Worm (Caenorhabditis elegans) whole organism, L1 larva: ENCODE results near the gene dao-4.

Experiments
- ama-1 ChIP-seq: fragments of 150-350 bp; optimal IDR thresholded peaks from 2 replicates; lab custom pipeline; 2014
- ces-1 ChIP-seq: fragments of 150-350 bp; optimal IDR thresholded peaks from 2 replicates; lab custom pipeline; 2014; ENCODE audit warnings: missing biosample characterization, missing genetic modification reagents, missing genetic modification characterization
- elt-3 ChIP-seq, 6 experiments: fragments of 150-350 bp in 1 of 6; sonication (generic microtip); optimal IDR thresholded peaks; 2 replicates each; lab custom pipeline; 2017 to 2018; ENCODE audit warnings: missing biosample characterization in 6 of 6, missing genetic modification characterization in 6 of 6, inconsistent platforms in 1 of 6
- lsy-2 ChIP-seq, 2 experiments: fragments of 150-350 bp; optimal IDR thresholded peaks; 2 replicates each; lab custom pipeline; 2014; ENCODE audit warnings: missing biosample characterization in 2 of 2, missing genetic modification characterization in 2 of 2
- mdl-1 ChIP-seq, 2 experiments: fragments of 150-350 bp; optimal IDR thresholded peaks; 2 replicates each; lab custom pipeline; 2014 to 2017; ENCODE audit warnings: missing biosample characterization in 2 of 2, missing genetic modification characterization in 2 of 2, inconsistent platforms in 1 of 2
- mef-2 ChIP-seq: fragments of 150-350 bp; optimal IDR thresholded peaks from 2 replicates; lab custom pipeline; 2014; ENCODE audit warnings: missing biosample characterization, missing genetic modification characterization
- nhr-12 ChIP-seq: sonication (generic microtip); optimal IDR thresholded peaks from 2 replicates; lab custom pipeline; 2017; ENCODE audit warnings: missing biosample characterization, missing genetic modification characterization
- nhr-90 ChIP-seq: sonication (generic microtip); optimal IDR thresholded peaks from 2 replicates; lab custom pipeline; 2016; ENCODE audit warnings: mild to moderate bottlenecking, missing genetic modification characterization, missing compliant biosample characterization; ENCODE audit not compliant: poor library complexity
- unc-130 ChIP-seq: fragments of 150-350 bp; optimal IDR thresholded peaks from 2 replicates; lab custom pipeline; 2017; ENCODE audit warnings: missing biosample characterization, missing genetic modification characterization, inconsistent platforms

DNA sequence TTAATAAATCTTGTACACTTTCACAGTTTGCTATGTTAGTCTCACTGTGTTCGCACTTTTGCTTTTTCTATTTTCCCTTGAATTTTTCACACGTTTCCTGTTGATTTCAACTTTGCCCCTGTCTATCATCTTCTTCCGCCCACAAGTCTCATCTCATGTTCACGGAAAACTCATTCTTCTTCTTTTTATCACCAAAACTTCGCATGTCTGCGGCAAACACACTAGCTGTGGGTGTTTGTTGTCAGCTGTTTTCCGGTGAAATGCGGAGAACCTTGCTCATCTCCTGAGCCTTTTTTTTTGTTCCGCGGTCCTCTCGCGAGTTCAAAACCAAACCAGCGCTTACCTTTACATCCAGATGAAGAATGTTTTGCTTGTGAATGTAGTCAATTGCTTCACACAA, 6.6 kb upstream of the dao-4 start:
- TF ChIP-seq ces-1 (GFP tag; lab: Kevin White, UChicago) (no peak), nhr-12 (no peak), ama-1 (no peak), elt-3 (tag; optimal IDR thresholded peaks at IDR 0.05; lab: Kevin White, UChicago) (no peak), lsy-2 (tag; optimal IDR thresholded peaks at IDR 0.05; lab: Kevin White, UChicago) (no peak), mef-2 (tag; lab: Kevin White, UChicago) (no peak), nhr-90 (tag; lab: Kevin White, UChicago) (no peak), unc-130 (peak; percentile 40), mdl-1 (tag; optimal IDR thresholded peaks at IDR 0.05; lab: Kevin White, UChicago) (no peak)
